Fruit fly (Drosophila melanogaster) whole organism, adult: ENCODE data around the gene CG33306.
A peak's percentile ranks its signal among the peaks of the same experiment; 100 is the strongest.

Experiments used
- Clk ChIP-seq: fragments of 200-800 bp; sonication (Bioruptor generic); optimal IDR thresholded peaks from 2 replicates; lab custom pipeline; 2017; ENCODE audit warnings: missing biosample characterization, missing genetic modification characterization
- cic ChIP-seq: fragments of 200-800 bp; sonication (Bioruptor generic); optimal IDR thresholded peaks from 2 replicates; lab custom pipeline; 2017; ENCODE audit warnings: missing biosample characterization, mild to moderate bottlenecking, missing genetic modification characterization, moderate library complexity
- tj ChIP-seq: fragments of 200-800 bp; sonication (Bioruptor generic); optimal IDR thresholded peaks from 3 replicates; lab custom pipeline; 2017; ENCODE audit warnings: missing biosample characterization, mild to moderate bottlenecking, missing genetic modification characterization, moderate library complexity

DNA sequence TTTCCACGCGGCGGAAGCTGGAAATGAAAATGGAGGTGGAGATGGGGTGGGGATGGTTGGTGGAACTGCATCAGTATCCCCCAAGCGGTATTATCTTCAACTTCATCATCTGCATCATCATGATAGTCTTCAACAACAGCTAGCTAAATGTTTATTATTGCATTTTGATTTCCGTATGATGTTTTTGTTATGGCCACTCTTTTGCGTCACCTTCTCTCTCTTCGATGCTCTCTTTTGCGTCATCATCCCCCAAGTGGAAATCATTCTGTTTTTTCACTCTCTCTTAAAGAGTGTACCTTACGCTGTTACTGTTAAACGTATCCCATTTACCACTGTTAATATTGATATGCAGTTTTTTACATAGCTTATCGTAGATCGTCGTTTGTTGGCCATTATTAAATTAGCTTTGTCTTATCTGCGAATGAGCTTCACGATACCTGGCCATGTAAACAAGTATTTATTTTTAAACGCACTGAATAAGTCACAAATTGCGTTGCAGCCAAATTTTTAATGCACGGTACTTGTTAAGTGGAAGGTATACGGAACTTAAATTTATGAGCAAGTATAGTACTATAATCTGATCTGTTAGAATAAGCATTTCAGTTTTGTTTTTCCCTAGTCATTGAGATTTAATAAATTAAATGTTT lies 34.5 kb upstream of the CG33306 start:
- no peak for TF ChIP-seq Clk (GFP tag; lab: Kevin White, UChicago)
- TF ChIP-seq tj (GFP tag; lab: Kevin White, UChicago): no peak
- TF ChIP-seq cic (GFP tag; lab: Kevin White, UChicago): peak; percentile 17
